Fruit fly (Drosophila melanogaster): ENCODE data around the gene agt.

Gene agt

DNA sequence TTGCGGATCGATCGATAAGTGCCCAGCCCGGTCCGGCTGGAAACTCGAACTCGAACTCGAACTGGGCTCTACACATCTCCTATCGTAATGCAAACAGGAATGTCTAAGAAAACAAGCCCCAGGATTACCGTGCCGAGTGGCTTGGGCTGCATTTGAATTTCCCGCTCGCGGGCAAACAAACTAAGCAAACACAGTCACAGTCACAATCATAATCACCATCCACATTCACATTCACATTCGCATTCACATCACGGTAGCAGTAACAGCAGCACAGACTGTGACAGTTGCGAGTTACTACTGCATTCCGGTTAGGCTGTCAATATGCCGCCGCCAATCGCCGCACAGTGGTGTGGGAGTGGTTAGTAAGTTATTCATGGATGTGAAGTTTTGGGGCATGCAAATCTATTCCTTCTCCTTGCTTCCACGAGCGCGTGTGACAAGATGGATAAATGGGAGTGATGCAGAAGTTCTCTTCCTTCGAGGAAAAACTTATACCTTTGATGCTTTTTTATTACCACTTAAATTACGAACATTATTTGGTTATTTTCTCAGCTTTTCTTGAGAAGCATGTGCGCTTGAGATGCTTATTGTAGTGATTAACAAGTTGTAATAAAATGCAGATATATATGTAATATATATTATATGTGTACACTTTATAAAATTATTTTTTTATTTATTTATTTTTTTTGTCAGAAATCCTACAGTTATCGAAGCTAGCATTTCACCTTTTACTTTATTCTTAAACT lies 4.6 kb upstream of the agt start (continued):
- TF ChIP-seq CG6854 (GFP tag; optimal IDR thresholded peaks at IDR 0.05) (no peak), pros (GFP tag; optimal IDR thresholded peaks at IDR 0.05) (no peak), HLH4C (GFP tag; IDR thresholded peaks at IDR 0.05; ENCODE audit: partially characterized antibody) (no peak), CG12299 (tag; optimal IDR thresholded peaks at IDR 0.05) (no peak), D (optimal IDR thresholded peaks at IDR 0.05) (no peak), D (GFP tag; optimal IDR thresholded peaks at IDR 0.05) (no peak), mld (GFP tag; IDR thresholded peaks at IDR 0.05; ENCODE audit: partially characterized antibody) (no peak), CG16863 (GFP tag; optimal IDR thresholded peaks at IDR 0.05) (no peak), salm (tag; optimal IDR thresholded peaks at IDR 0.05) (no peak), CG12071 (GFP tag; optimal IDR thresholded peaks at IDR 0.05) (no peak), ssp (GFP tag; IDR thresholded peaks at IDR 0.05) (no peak), CG8290 (GFP tag; optimal IDR thresholded peaks at IDR 0.05) (no peak), CG8290 (tag; optimal IDR thresholded peaks at IDR 0.05) (peak in 1 of 2 experiments; percentile 14), Trl (optimal IDR thresholded peaks at IDR 0.05) (no peak), Trl (GFP tag; optimal IDR thresholded peaks at IDR 0.05) (no peak), org-1 (GFP tag; optimal IDR thresholded peaks at IDR 0.05) (peak; percentile 13), vvl (GFP tag; IDR thresholded peaks at IDR 0.05) (peak; percentile 29; the same call in 1 of the 2 replicates), CG1603 (tag; optimal IDR thresholded peaks at IDR 0.05) (peak; percentile 69), ATbp (GFP tag; optimal IDR thresholded peaks at IDR 0.05) (no peak), CG10959 (GFP tag; IDR thresholded peaks at IDR 0.05) (0 out of 2 replicates have a peak, but pooled peaks have one; percentile 42), sr (GFP tag; IDR thresholded peaks at IDR 0.05) (no peak), CHES-1-like (GFP tag; optimal IDR thresholded peaks at IDR 0.05) (no peak), tna (GFP tag; IDR thresholded peaks at IDR 0.05; ENCODE audit: partially characterized antibody) (no peak; the same call in 1 of the 2 replicates), CG31388 (GFP tag; optimal IDR thresholded peaks at IDR 0.05) (no peak), CG14014 (GFP tag; IDR thresholded peaks at IDR 0.05) (no peak), CG2712 (tag; optimal IDR thresholded peaks at IDR 0.05) (peak; percentile 14), CG32767 (GFP tag; IDR thresholded peaks at IDR 0.05) (no peak), ERR (GFP tag; optimal IDR thresholded peaks at IDR 0.05) (no peak), pita (GFP tag; optimal IDR thresholded peaks at IDR 0.05) (no peak), CG6689 (GFP tag; IDR thresholded peaks at IDR 0.05) (no peak), ken (GFP tag; IDR thresholded peaks at IDR 0.05) (no peak), nmo (GFP tag; optimal IDR thresholded peaks at IDR 0.05) (peak; percentile 51), pfk (GFP tag; optimal IDR thresholded peaks at IDR 0.05) (no peak), Hr51 (GFP tag; optimal IDR thresholded peaks at IDR 0.05) (peak in 1 of 2 experiments; percentile 27), dysf (GFP tag; IDR thresholded peaks at IDR 0.05) (no peak), NFAT (GFP tag; IDR thresholded peaks at IDR 0.05) (no peak), lbe (GFP tag; optimal IDR thresholded peaks at IDR 0.05) (no peak), CG7372 (GFP tag; IDR thresholded peaks at IDR 0.05) (no peak), nerfin-1 (tag; optimal IDR thresholded peaks at IDR 0.05) (no peak), so (GFP tag; IDR thresholded peaks at IDR 0.05) (no peak), CG17912 (GFP tag; optimal IDR thresholded peaks at IDR 0.05) (peak; percentile 12), CG2202 (tag; optimal IDR thresholded peaks at IDR 0.05) (peak; percentile 30), sc (optimal IDR thresholded peaks at IDR 0.05) (no peak), sc (GFP tag; optimal IDR thresholded peaks at IDR 0.05) (peak; percentile 4), CG8388 (GFP tag; optimal IDR thresholded peaks at IDR 0.05) (no peak), Fer1 (GFP tag; optimal IDR thresholded peaks at IDR 0.05) (no peak), CG11093 (GFP tag; IDR thresholded peaks at IDR 0.05) (peak; percentile 17; the same call in 1 of the 3 replicates), CG11723 (GFP tag; optimal IDR thresholded peaks at IDR 0.05) (no peak), CG7987 (GFP tag; optimal IDR thresholded peaks at IDR 0.05) (no peak), gsb (GFP tag; IDR thresholded peaks at IDR 0.05) (no peak), klu (GFP tag; IDR thresholded peaks at IDR 0.05) (no peak)

Data from whole organism, embryonic.